Fruit fly (Drosophila melanogaster) whole organism, embryonic: ENCODE measurements around the gene DPCoAC.
A peak's percentile ranks its signal among the peaks of the same experiment; 100 is the strongest.

ENCODE experiments used
- Aef1 ChIP-seq: fragments of 200-800 bp; sonication (Bioruptor generic); IDR thresholded peaks from 3 replicates; pipeline ENCODE4 v1.3.6; 2022; ENCODE audit warnings: missing biosample characterization, missing genetic modification characterization
- CG11247 ChIP-seq: fragments of 200-800 bp; sonication (Bioruptor generic); IDR thresholded peaks from 2 replicates; pipeline ENCODE4 v1.3.6; 2022; ENCODE audit warnings: missing biosample characterization, missing genetic modification characterization
- CG12299 ChIP-seq: fragments of 200-800 bp; sonication (Bioruptor generic); optimal IDR thresholded peaks from 2 replicates; lab custom pipeline; 2018; ENCODE audit warnings: missing biosample characterization, mild to moderate bottlenecking, missing genetic modification characterization
- CG13624 ChIP-seq: fragments of 200-800 bp; sonication (Bioruptor generic); optimal IDR thresholded peaks from 2 replicates; lab custom pipeline; 2016; ENCODE audit warnings: missing biosample characterization, missing genetic modification characterization
- CG13775 ChIP-seq: fragments of 200-800 bp; sonication (Bioruptor generic); optimal IDR thresholded peaks from 3 replicates; lab custom pipeline; 2017; ENCODE audit warnings: missing biosample characterization, mild to moderate bottlenecking, missing genetic modification characterization
- CG14965 ChIP-seq: fragments of 200-800 bp; sonication (Bioruptor generic); optimal IDR thresholded peaks from 2 replicates; lab custom pipeline; 2016; ENCODE audit warnings: missing biosample characterization, missing genetic modification characterization, borderline replicate concordance
- CG15011 ChIP-seq: fragments of 200-800 bp; sonication (Bioruptor generic); optimal IDR thresholded peaks from 3 replicates; lab custom pipeline; 2018; ENCODE audit warnings: missing biosample characterization, mild to moderate bottlenecking, missing genetic modification characterization
- CG1647 ChIP-seq: fragments of 200-800 bp; sonication (Bioruptor generic); optimal IDR thresholded peaks from 3 replicates; lab custom pipeline; 2016; ENCODE audit warnings: missing biosample characterization, missing genetic modification characterization
- CG17361 ChIP-seq: fragments of 200-800 bp; sonication (Bioruptor generic); IDR thresholded peaks from 3 replicates; pipeline ENCODE4 v1.3.6; 2022; ENCODE audit warnings: missing biosample characterization, missing genetic modification characterization
- CG18011 ChIP-seq: fragments of 200-800 bp; sonication (Bioruptor generic); optimal IDR thresholded peaks from 2 replicates; lab custom pipeline; 2017; ENCODE audit warnings: missing biosample characterization, missing genetic modification characterization, mild to moderate bottlenecking, moderate library complexity, missing genotype
- CG2889 ChIP-seq: fragments of 200-800 bp; sonication (Bioruptor generic); IDR thresholded peaks from 3 replicates; pipeline ENCODE4 v1.3.6; 2022; ENCODE audit warnings: missing biosample characterization, missing genetic modification characterization
- CG31388 ChIP-seq: fragments of 200-800 bp; sonication (Bioruptor generic); optimal IDR thresholded peaks from 2 replicates; lab custom pipeline; 2016; ENCODE audit warnings: missing biosample characterization, missing genetic modification characterization
- CG33213 ChIP-seq: fragments of 200-800 bp; sonication (Bioruptor generic); optimal IDR thresholded peaks from 3 replicates; lab custom pipeline; 2016; ENCODE audit warnings: missing biosample characterization, missing genetic modification characterization
- CG3847 ChIP-seq: fragments of 200-800 bp; sonication (Bioruptor generic); IDR thresholded peaks from 2 replicates; pipeline ENCODE4 v1.3.6; 2022; ENCODE audit warnings: missing biosample characterization, missing genetic modification characterization
- CG4730 ChIP-seq: fragments of 200-800 bp; sonication (Bioruptor generic); IDR thresholded peaks from 2 replicates; pipeline ENCODE4 v1.3.6; 2022; ENCODE audit warnings: missing biosample characterization, missing genetic modification characterization
- CG8388 ChIP-seq: fragments of 200-800 bp; sonication (Bioruptor generic); optimal IDR thresholded peaks from 2 replicates; lab custom pipeline; 2019; ENCODE audit warnings: missing biosample characterization, mild to moderate bottlenecking, missing genetic modification characterization, moderate library complexity
- CG8944 ChIP-seq: fragments of 200-800 bp; sonication (Bioruptor generic); optimal IDR thresholded peaks from 3 replicates; lab custom pipeline; 2016; ENCODE audit warnings: missing biosample characterization, missing genetic modification characterization
- CG9727 ChIP-seq: fragments of 200-800 bp; sonication (Bioruptor generic); optimal IDR thresholded peaks from 3 replicates; lab custom pipeline; 2017; ENCODE audit warnings: missing biosample characterization, mild to moderate bottlenecking, missing genetic modification characterization
- CTCF ChIP-seq: fragments of 200-800 bp; sonication (Bioruptor generic); optimal IDR thresholded peaks from 2 replicates; lab custom pipeline; 2017; ENCODE audit warnings: missing biosample characterization, mild to moderate bottlenecking, missing genetic modification characterization, moderate library complexity
- Eip74EF ChIP-seq, 2 experiments: fragments of 200-800 bp in 1 of 2; fragments of >200 bp in 1 of 2; sonication (Bioruptor generic) in 1 of 2; optimal IDR thresholded peaks; 2 replicates each; lab custom pipeline; 2017 to 2019; ENCODE audit warnings: missing biosample characterization in 2 of 2, missing genetic modification characterization in 2 of 2, mild to moderate bottlenecking in 1 of 2, moderate library complexity in 1 of 2
- Ets97D ChIP-seq: fragments of 200-800 bp; sonication (Bioruptor generic); optimal IDR thresholded peaks from 3 replicates; lab custom pipeline; 2016; ENCODE audit warnings: missing biosample characterization, missing genetic modification characterization
- H2.0 ChIP-seq: fragments of 200-800 bp; sonication (Bioruptor generic); IDR thresholded peaks from 2 replicates; pipeline ENCODE4 v1.3.6; 2022; ENCODE audit warnings: missing biosample characterization, missing genetic modification characterization
- HLHmδ ChIP-seq: fragments of 200-800 bp; sonication (Bioruptor generic); optimal IDR thresholded peaks from 2 replicates; lab custom pipeline; 2018; ENCODE audit warnings: missing biosample characterization, mild to moderate bottlenecking, missing genetic modification characterization, moderate library complexity
- Hsf ChIP-seq: fragments of 200-800 bp; sonication (Bioruptor generic); optimal IDR thresholded peaks from 3 replicates; lab custom pipeline; 2016; ENCODE audit warnings: missing biosample characterization, missing genetic modification characterization
- Oli ChIP-seq: fragments of 200-800 bp; sonication (Bioruptor generic); optimal IDR thresholded peaks from 2 replicates; lab custom pipeline; 2018; ENCODE audit warnings: missing biosample characterization, mild to moderate bottlenecking, missing genetic modification characterization, moderate library complexity
- Pdp1 ChIP-seq, 2 experiments: fragments of 200-800 bp; sonication (Bioruptor generic); optimal IDR thresholded peaks; 3 replicates each; lab custom pipeline; 2016; ENCODE audit warnings: missing biosample characterization in 2 of 2, missing genetic modification characterization in 2 of 2, mild to moderate bottlenecking in 1 of 2, moderate library complexity in 1 of 2
- Trl ChIP-seq, 3 experiments: fragments of >200 bp in 2 of 3; fragments of 200-800 bp in 1 of 3; sonication (Bioruptor generic) in 1 of 3; optimal IDR thresholded peaks; 2 replicates in 1 of 3; 3 replicates in 2 of 3; lab custom pipeline; 2016 to 2017; ENCODE audit warnings: missing biosample characterization in 1 of 3, missing genetic modification characterization in 1 of 3
- Xbp1 ChIP-seq: fragments of 200-800 bp; sonication (Bioruptor generic); optimal IDR thresholded peaks from 3 replicates; lab custom pipeline; 2016; ENCODE audit warnings: missing biosample characterization, mild to moderate bottlenecking, missing genetic modification characterization
- ara ChIP-seq: fragments of 200-800 bp; sonication (Bioruptor generic); IDR thresholded peaks from 2 replicates; pipeline ENCODE4 v1.3.6; 2022; ENCODE audit warnings: missing biosample characterization, missing genetic modification characterization
- dmrt99B ChIP-seq: fragments of 200-800 bp; sonication (Bioruptor generic); optimal IDR thresholded peaks from 2 replicates; lab custom pipeline; 2018; ENCODE audit warnings: missing biosample characterization, mild to moderate bottlenecking, missing genetic modification characterization, moderate library complexity
- fru ChIP-seq: fragments of >200 bp; optimal IDR thresholded peaks from 2 replicates; lab custom pipeline; 2017
- gt ChIP-seq: fragments of 200-800 bp; sonication (Bioruptor generic); IDR thresholded peaks from 2 replicates; pipeline ENCODE4 v1.3.6; 2022; ENCODE audit warnings: missing biosample characterization, missing genetic modification characterization
- hth ChIP-seq: fragments of >200 bp; optimal IDR thresholded peaks from 2 replicates; lab custom pipeline; 2017; ENCODE audit warnings: inconsistent platforms
- jing ChIP-seq: fragments of 200-800 bp; sonication (Bioruptor generic); optimal IDR thresholded peaks from 2 replicates; lab custom pipeline; 2018; ENCODE audit warnings: missing biosample characterization, mild to moderate bottlenecking, missing genetic modification characterization
- jumu ChIP-seq: fragments of 200-800 bp; sonication (Bioruptor generic); optimal IDR thresholded peaks from 3 replicates; lab custom pipeline; 2016; ENCODE audit warnings: missing biosample characterization, missing genetic modification characterization
- lbe ChIP-seq: fragments of 200-800 bp; sonication (Bioruptor generic); optimal IDR thresholded peaks from 2 replicates; lab custom pipeline; 2016; ENCODE audit warnings: missing biosample characterization, mild to moderate bottlenecking, missing genetic modification characterization
- prd ChIP-seq, 3 experiments: fragments of >200 bp in 2 of 3; fragments of 200-800 bp in 1 of 3; sonication (Bioruptor generic) in 1 of 3; optimal IDR thresholded peaks in 2 of 3; IDR thresholded peaks in 1 of 3; 2 replicates in 2 of 3; 3 replicates in 1 of 3; pipeline versions ENCODE4 v1.3.6 to Lab custom; 2017 to 2022; ENCODE audit warnings: missing biosample characterization in 1 of 3, missing genetic modification characterization in 1 of 3
- pzg ChIP-seq: fragments of 200-800 bp; sonication (Bioruptor generic); optimal IDR thresholded peaks from 3 replicates; lab custom pipeline; 2018; ENCODE audit warnings: missing biosample characterization, mild to moderate bottlenecking, missing genetic modification characterization, moderate library complexity
- repo ChIP-seq: fragments of 200-800 bp; sonication (Bioruptor generic); optimal IDR thresholded peaks from 2 replicates; lab custom pipeline; 2016; ENCODE audit warnings: missing biosample characterization, missing genetic modification characterization
- row ChIP-seq: fragments of 200-800 bp; sonication (Bioruptor generic); IDR thresholded peaks from 3 replicates; pipeline ENCODE4 v1.3.6; 2022; ENCODE audit warnings: missing biosample characterization, missing genetic modification characterization
- sens ChIP-seq: fragments of 200-800 bp; sonication (Bioruptor generic); peaks from one replicate; lab custom pipeline; 2016; ENCODE audit warnings: missing biosample characterization, missing genetic modification characterization
- sens-2 ChIP-seq: fragments of 200-800 bp; sonication (Bioruptor generic); IDR thresholded peaks from 2 replicates; pipeline ENCODE4 v1.3.6; 2022; ENCODE audit warnings: missing biosample characterization, missing genetic modification characterization
- seq ChIP-seq: fragments of 200-800 bp; sonication (Bioruptor generic); IDR thresholded peaks from 2 replicates; pipeline ENCODE4 v1.3.6; 2022; ENCODE audit warnings: missing biosample characterization, missing genetic modification characterization
- shn ChIP-seq: fragments of 200-800 bp; sonication (Bioruptor generic); optimal IDR thresholded peaks from 3 replicates; lab custom pipeline; 2016; ENCODE audit warnings: missing biosample characterization, missing genetic modification characterization
- sima ChIP-seq: fragments of 200-800 bp; sonication (Bioruptor generic); optimal IDR thresholded peaks from 2 replicates; lab custom pipeline; 2016; ENCODE audit warnings: missing biosample characterization, missing genetic modification characterization
- sisA ChIP-seq: fragments of 200-800 bp; sonication (Bioruptor generic); IDR thresholded peaks from 2 replicates; pipeline ENCODE4 v1.3.6; 2022; ENCODE audit warnings: missing biosample characterization, missing genetic modification characterization
- sug ChIP-seq: fragments of 200-800 bp; optimal IDR thresholded peaks from 2 replicates; lab custom pipeline; 2019; ENCODE audit warnings: missing biosample characterization, mild to moderate bottlenecking, missing genetic modification characterization, moderate library complexity
- tio ChIP-seq: fragments of 200-800 bp; sonication (Bioruptor generic); optimal IDR thresholded peaks from 2 replicates; lab custom pipeline; 2017; ENCODE audit warnings: missing biosample characterization, missing genetic modification characterization, inconsistent platforms
- tx ChIP-seq: fragments of 200-800 bp; sonication (Bioruptor generic); optimal IDR thresholded peaks from 2 replicates; lab custom pipeline; 2016; ENCODE audit warnings: missing biosample characterization, missing genetic modification characterization
- unpg ChIP-seq: fragments of 200-800 bp; sonication (Bioruptor generic); optimal IDR thresholded peaks from 3 replicates; lab custom pipeline; 2018; ENCODE audit warnings: missing biosample characterization, mild to moderate bottlenecking, missing genetic modification characterization, moderate library complexity
- vnd ChIP-seq: fragments of 200-800 bp; sonication (Bioruptor generic); IDR thresholded peaks from 3 replicates; pipeline ENCODE4 v1.3.6; 2022; ENCODE audit warnings: missing biosample characterization, missing genetic modification characterization; ENCODE audit not compliant: partially characterized antibody

The DPCoAC gene

DNA sequence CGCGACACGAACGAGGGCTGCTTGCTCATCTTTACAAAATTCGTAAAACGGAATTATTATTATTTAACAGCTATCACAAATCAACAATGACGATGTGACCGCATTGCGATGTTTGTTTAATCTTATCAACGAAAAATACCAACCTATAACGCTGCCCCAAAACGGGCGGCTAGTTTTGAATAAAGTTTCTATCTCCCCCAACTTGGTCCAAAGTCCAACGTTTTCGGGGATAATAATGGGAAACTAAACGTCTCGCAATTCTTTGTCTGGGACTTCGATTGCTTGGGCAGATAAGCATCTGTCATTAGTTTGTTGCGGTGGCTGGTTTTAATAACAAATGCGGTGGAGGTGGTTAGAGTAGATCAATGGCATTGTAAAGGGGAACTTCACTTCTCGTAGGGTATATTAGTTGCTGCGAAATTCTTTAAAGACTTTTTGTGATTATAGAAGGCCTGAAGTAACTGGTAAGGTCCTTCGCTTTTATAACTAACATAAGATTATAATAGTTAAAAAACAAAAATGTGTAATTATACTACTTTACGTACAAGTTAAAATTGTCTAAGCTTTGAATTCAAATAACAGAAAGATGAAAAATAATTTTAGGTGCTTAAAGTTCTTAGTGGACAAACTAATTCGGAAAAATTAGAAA lies 2.7 kb upstream of the DPCoAC start, which contains the start of gene CG15922 (continued):
- TF ChIP-seq CG11247 (GFP tag; lab: Robert Waterston, UW), result no peak
- no peak for TF ChIP-seq Ets97D (GFP tag; lab: Kevin White, UChicago)
- peak; percentile 42 for TF ChIP-seq sens (GFP tag; lab: Kevin White, UChicago)
- TF ChIP-seq sima (GFP tag; lab: Kevin White, UChicago), result no peak
- no peak for TF ChIP-seq lbe (GFP tag; lab: Kevin White, UChicago)
- no peak for TF ChIP-seq CG1647 (GFP tag; lab: Kevin White, UChicago)
- TF ChIP-seq unpg, result no peak
- TF ChIP-seq CG15011, result no peak
- no peak for TF ChIP-seq jing (GFP tag; lab: Kevin White, UChicago)
- no peak for TF ChIP-seq CG3847 (GFP tag; lab: Robert Waterston, UW)
- peak; percentile 23; the same call in 1 of the 3 replicates for TF ChIP-seq Aef1 (GFP tag; lab: Robert Waterston, UW)
- no peak for TF ChIP-seq CG33213 (GFP tag; lab: Kevin White, UChicago)
- TF ChIP-seq CG18011 (GFP tag; lab: Kevin White, UChicago), result no peak
- no peak for TF ChIP-seq CG4730
- no peak; the same call in 2 of the 3 replicates for TF ChIP-seq row (GFP tag; lab: Robert Waterston, UW)
- peak; percentile 39 for TF ChIP-seq dmrt99B
- TF ChIP-seq HLHmδ (GFP tag; lab: Kevin White, UChicago), result no peak
- TF ChIP-seq CG14965 (GFP tag; lab: Kevin White, UChicago), result no peak
- TF ChIP-seq CG17361 (GFP tag; lab: Robert Waterston, UW), result peak; percentile 55; the same call in 2 of the 3 replicates
- no peak for TF ChIP-seq Trl (optimal IDR thresholded peaks at IDR 0.05; lab: Kevin White, UChicago)
- TF ChIP-seq Trl (GFP tag; optimal IDR thresholded peaks at IDR 0.05; lab: Kevin White, UChicago), result no peak
- no peak for TF ChIP-seq seq (GFP tag; lab: Robert Waterston, UW)
- TF ChIP-seq prd (optimal IDR thresholded peaks at IDR 0.05; lab: Kevin White, UChicago), result no peak
- TF ChIP-seq prd (GFP tag; IDR thresholded peaks at IDR 0.05; lab: Robert Waterston, UW), result peak; percentile 7; the same call in 1 of the 3 replicates
- no peak for TF ChIP-seq Hsf
- peak; percentile 38 for TF ChIP-seq Oli
- no peak for TF ChIP-seq jumu
- TF ChIP-seq CG13624 (GFP tag; lab: Kevin White, UChicago), result no peak
- TF ChIP-seq tx (GFP tag; lab: Kevin White, UChicago), result no peak
- no peak for TF ChIP-seq CG12299 (tag; lab: Kevin White, UChicago)
- peak; percentile 11; the same call in 1 of the 3 replicates for TF ChIP-seq CG2889 (GFP tag; lab: Robert Waterston, UW)
- no peak for TF ChIP-seq Xbp1
- no peak for TF ChIP-seq sisA (GFP tag; lab: Robert Waterston, UW)
- no peak for TF ChIP-seq hth (lab: Kevin White, UChicago)
- no peak for TF ChIP-seq CTCF
- no peak for TF ChIP-seq repo (GFP tag; lab: Kevin White, UChicago)
- TF ChIP-seq pzg (GFP tag; lab: Kevin White, UChicago), result peak; percentile 60
- TF ChIP-seq CG9727 (GFP tag; lab: Kevin White, UChicago), result peak; percentile 14
- TF ChIP-seq CG31388, result no peak
- TF ChIP-seq Eip74EF (GFP tag; optimal IDR thresholded peaks at IDR 0.05; lab: Kevin White, UChicago), result no peak
- TF ChIP-seq CG8944 (GFP tag; lab: Kevin White, UChicago), result no peak
- TF ChIP-seq CG13775 (GFP tag; lab: Kevin White, UChicago), result peak; percentile 22
- TF ChIP-seq H2.0 (GFP tag; lab: Robert Waterston, UW), result no peak
- TF ChIP-seq shn (GFP tag; lab: Kevin White, UChicago), result no peak
- TF ChIP-seq Pdp1 (GFP tag; optimal IDR thresholded peaks at IDR 0.05; lab: Kevin White, UChicago), result peak in 1 of 2 experiments; percentile 50
- TF ChIP-seq sens-2 (GFP tag; lab: Robert Waterston, UW), result no peak
- TF ChIP-seq ara, result no peak
- no peak for TF ChIP-seq tio
- no peak for TF ChIP-seq gt (GFP tag; lab: Robert Waterston, UW)
- no peak for TF ChIP-seq vnd (GFP tag; lab: Robert Waterston, UW)
- TF ChIP-seq fru (lab: Kevin White, UChicago), result no peak
- TF ChIP-seq CG8388 (GFP tag; lab: Kevin White, UChicago), result no peak
- TF ChIP-seq sug, result peak; percentile 49
